Worm (Caenorhabditis elegans): ENCODE results near the gene fbxa-165.

DNA sequence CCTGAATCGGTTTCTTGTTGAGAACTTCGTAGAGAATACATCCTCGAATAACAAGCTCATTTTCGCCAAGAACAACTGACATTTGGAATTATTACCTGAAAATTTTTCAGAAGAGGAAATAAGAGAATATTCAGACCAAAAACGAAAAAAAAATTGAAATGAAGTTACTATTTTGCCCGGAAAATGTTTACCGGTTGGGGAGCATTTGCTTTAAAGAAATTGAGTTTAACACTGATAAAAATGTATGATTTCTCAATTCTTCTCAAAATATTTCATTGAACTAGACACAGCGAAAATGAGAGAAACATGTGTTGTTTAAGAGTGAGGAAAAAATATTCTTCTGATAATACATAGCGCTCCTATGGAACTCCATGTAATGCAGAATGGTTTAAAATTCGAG, at the start of gene fbxa-165:
- TF ChIP-seq nhr-11 (tag; optimal IDR thresholded peaks at IDR 0.05) (no peak), ama-1 (optimal IDR thresholded peaks at IDR 0.05) (no peak), ets-4 (tag; optimal IDR thresholded peaks at IDR 0.05) (no peak), ahr-1 (tag; optimal IDR thresholded peaks at IDR 0.05) (no peak), pha-4 (tag; optimal IDR thresholded peaks at IDR 0.05) (no peak), Y22D7AL.16 (tag; optimal IDR thresholded peaks at IDR 0.05) (no peak), rnt-1 (tag; optimal IDR thresholded peaks at IDR 0.05) (no peak), syd-9 (tag; optimal IDR thresholded peaks at IDR 0.05) (no peak), mec-3 (tag; optimal IDR thresholded peaks at IDR 0.05; ENCODE audit: borderline replicate concordance) (no peak), hlh-30 (tag; optimal IDR thresholded peaks at IDR 0.05; ENCODE audit: insufficient read depth) (no peak), ceh-18 (tag; optimal IDR thresholded peaks at IDR 0.05) (no peak), madf-2 (tag; optimal IDR thresholded peaks at IDR 0.05) (no peak)

All from whole organism, late embryonic.